Worm (Caenorhabditis elegans) whole organism, young adult: ENCODE data around the gene F25E5.8.
A peak's percentile ranks its signal among the peaks of the same experiment; 100 is the strongest.

Source experiments
- C17E4.6 ChIP-seq: fragments of 200-800 bp; sonication (Bioruptor generic); IDR thresholded peaks from 2 replicates; pipeline ENCODE4 v1.3.6; 2022; ENCODE audit warnings: missing genetic modification reagents, missing genetic modification characterization, missing compliant biosample characterization
- F22D6.2 ChIP-seq: sonication (generic microtip); optimal IDR thresholded peaks from 2 replicates; lab custom pipeline; 2016; ENCODE audit warnings: mild to moderate bottlenecking, missing genetic modification characterization, missing compliant biosample characterization
- F33H1.4 ChIP-seq: fragments of 200-800 bp; sonication (Bioruptor generic); IDR thresholded peaks from 2 replicates; pipeline ENCODE4 v1.3.6; 2022; ENCODE audit warnings: missing genetic modification reagents, missing genetic modification characterization, missing compliant biosample characterization
- F57A8.1 ChIP-seq: fragments of 200-800 bp; sonication (Bioruptor generic); optimal IDR thresholded peaks from 2 replicates; lab custom pipeline; 2018; ENCODE audit warnings: mild to moderate bottlenecking, missing genetic modification characterization, moderate library complexity, missing compliant biosample characterization
- Y53F4B.3 ChIP-seq: fragments of 200-800 bp; sonication (Bioruptor generic); IDR thresholded peaks from 2 replicates; pipeline ENCODE4 v1.3.6; 2022; ENCODE audit warnings: missing genetic modification reagents, missing genetic modification characterization, missing compliant biosample characterization
- Y56A3A.18 ChIP-seq: fragments of 200-800 bp; sonication (Bioruptor generic); IDR thresholded peaks from 2 replicates; pipeline ENCODE4 v1.3.6; 2022; ENCODE audit warnings: missing genetic modification reagents, missing genetic modification characterization, missing compliant biosample characterization
- Y95B8A.8 ChIP-seq: fragments of 200-800 bp; sonication (Bioruptor generic); IDR thresholded peaks from 2 replicates; pipeline ENCODE4 v1.3.6; 2022; ENCODE audit warnings: missing genetic modification reagents, missing genetic modification characterization, missing compliant biosample characterization
- ama-1 ChIP-seq, 3 experiments: fragments of 150-350 bp in 1 of 3; sonication (generic microtip) in 2 of 3; optimal IDR thresholded peaks; 2 replicates each; lab custom pipeline; 2014 to 2018; ENCODE audit warnings: missing biosample characterization in 2 of 3, missing genetic modification characterization in 2 of 3, missing genetic modification reagents in 2 of 3
- athp-1 ChIP-seq: sonication (generic microtip); optimal IDR thresholded peaks from 2 replicates; lab custom pipeline; 2017; ENCODE audit warnings: mild to moderate bottlenecking, missing genetic modification characterization, missing compliant biosample characterization
- bed-2 ChIP-seq: fragments of 200-800 bp; sonication (Bioruptor generic); IDR thresholded peaks from 2 replicates; pipeline ENCODE4 v1.3.6; 2022; ENCODE audit warnings: missing genetic modification reagents, missing genetic modification characterization, missing compliant biosample characterization
- ccch-3 ChIP-seq: fragments of 200-800 bp; sonication (Bioruptor generic); optimal IDR thresholded peaks from 2 replicates; lab custom pipeline; 2018; ENCODE audit warnings: mild to moderate bottlenecking, missing genetic modification characterization, missing compliant biosample characterization
- cebp-2 ChIP-seq: fragments of 200-800 bp; sonication (Bioruptor generic); IDR thresholded peaks from 2 replicates; pipeline ENCODE4 v1.3.6; 2022; ENCODE audit warnings: missing genetic modification characterization, missing compliant biosample characterization
- ceh-100 ChIP-seq: fragments of 200-800 bp; sonication (Bioruptor generic); IDR thresholded peaks from 2 replicates; pipeline ENCODE4 v1.3.6; 2022; ENCODE audit warnings: missing genetic modification reagents, missing genetic modification characterization, missing compliant biosample characterization
- ceh-27 ChIP-seq: fragments of 200-800 bp; sonication (Bioruptor generic); optimal IDR thresholded peaks from 2 replicates; lab custom pipeline; 2018; ENCODE audit warnings: mild to moderate bottlenecking, missing genetic modification characterization, moderate library complexity, missing compliant biosample characterization
- chd-7 ChIP-seq: sonication (generic microtip); optimal IDR thresholded peaks from 2 replicates; lab custom pipeline; 2016; ENCODE audit warnings: mild to moderate bottlenecking, missing genetic modification characterization, moderate library complexity, missing compliant biosample characterization
- dpff-1 ChIP-seq: sonication (generic microtip); optimal IDR thresholded peaks from 2 replicates; lab custom pipeline; 2017; ENCODE audit warnings: mild to moderate bottlenecking, missing genetic modification characterization, missing compliant biosample characterization
- dpl-1 ChIP-seq: fragments of 150-350 bp; optimal IDR thresholded peaks from 2 replicates; lab custom pipeline; 2014; ENCODE audit warnings: missing biosample characterization, missing genetic modification reagents, missing genetic modification characterization
- egl-44 ChIP-seq: fragments of 200-800 bp; sonication (Bioruptor generic); IDR thresholded peaks from 2 replicates; pipeline ENCODE4 v1.3.6; 2022; ENCODE audit warnings: missing genetic modification reagents, missing genetic modification characterization, missing compliant biosample characterization
- ekl-4 ChIP-seq: fragments of 200-800 bp; sonication (Bioruptor generic); IDR thresholded peaks from 2 replicates; pipeline ENCODE4 v1.3.6; 2022; ENCODE audit warnings: missing genetic modification reagents, missing genetic modification characterization, missing compliant biosample characterization
- hlh-26 ChIP-seq: fragments of 200-800 bp; sonication (Bioruptor generic); conservative IDR thresholded peaks from 2 replicates; pipeline ENCODE4 v1.3.6; 2022; ENCODE audit warnings: missing genetic modification reagents, missing genetic modification characterization, missing compliant biosample characterization
- hrde-1 ChIP-seq: sonication (generic microtip); optimal IDR thresholded peaks from 2 replicates; lab custom pipeline; 2016; ENCODE audit warnings: missing genetic modification characterization, mild to moderate bottlenecking, missing compliant biosample characterization, moderate library complexity, missing genotype, missing genetic modification reagents, borderline replicate concordance
- hsf-1 ChIP-seq: fragments of 200-800 bp; sonication (Bioruptor generic); IDR thresholded peaks from 2 replicates; pipeline ENCODE4 v1.3.6; 2022; ENCODE audit warnings: missing genetic modification reagents, missing genetic modification characterization, missing compliant biosample characterization
- lag-1 ChIP-seq: fragments of 200-800 bp; sonication (Bioruptor generic); IDR thresholded peaks from 2 replicates; pipeline ENCODE4 v1.3.6; 2022; ENCODE audit warnings: missing genetic modification reagents, missing genetic modification characterization, missing compliant biosample characterization
- lin-40 ChIP-seq: sonication (generic microtip); optimal IDR thresholded peaks from 2 replicates; lab custom pipeline; 2016; ENCODE audit warnings: missing genetic modification characterization, mild to moderate bottlenecking, missing compliant biosample characterization, missing genotype, missing genetic modification reagents
- madf-6 ChIP-seq: fragments of 200-800 bp; sonication (Bioruptor generic); IDR thresholded peaks from 2 replicates; pipeline ENCODE4 v1.3.6; 2022; ENCODE audit warnings: missing genetic modification reagents, missing genetic modification characterization, missing compliant biosample characterization
- mxl-1 ChIP-seq: sonication (generic microtip); optimal IDR thresholded peaks from 2 replicates; lab custom pipeline; 2016; ENCODE audit warnings: missing genetic modification characterization, missing compliant biosample characterization
- nhr-120 ChIP-seq: fragments of 200-800 bp; sonication (Bioruptor generic); IDR thresholded peaks from 2 replicates; pipeline ENCODE4 v1.3.6; 2022; ENCODE audit warnings: missing genetic modification characterization, missing compliant biosample characterization
- pbrm-1 ChIP-seq: fragments of 200-800 bp; sonication (Bioruptor generic); IDR thresholded peaks from 2 replicates; pipeline ENCODE4 v1.3.6; 2022; ENCODE audit warnings: missing genetic modification reagents, missing genetic modification characterization, missing compliant biosample characterization
- rcor-1 ChIP-seq: fragments of 200-800 bp; sonication (Bioruptor generic); IDR thresholded peaks from 2 replicates; pipeline ENCODE4 v1.3.6; 2022; ENCODE audit warnings: missing genetic modification reagents, missing genetic modification characterization, missing compliant biosample characterization
- sea-2 ChIP-seq: fragments of 200-800 bp; sonication (Bioruptor generic); IDR thresholded peaks from 2 replicates; pipeline ENCODE4 v1.3.6; 2022; ENCODE audit warnings: missing genetic modification characterization, missing compliant biosample characterization
- xnd-1 ChIP-seq: sonication (generic microtip); optimal IDR thresholded peaks from 2 replicates; lab custom pipeline; 2016; ENCODE audit warnings: missing genotype, missing genetic modification reagents, missing genetic modification characterization, missing compliant biosample characterization
- zim-3 ChIP-seq: sonication (generic microtip); optimal IDR thresholded peaks from 2 replicates; lab custom pipeline; 2017; ENCODE audit warnings: mild to moderate bottlenecking, missing genetic modification characterization, moderate library complexity, missing compliant biosample characterization
- ztf-3 ChIP-seq: fragments of 200-800 bp; sonication (Bioruptor generic); optimal IDR thresholded peaks from 2 replicates; lab custom pipeline; 2018; ENCODE audit warnings: mild to moderate bottlenecking, missing genetic modification characterization, missing compliant biosample characterization

Gene F25E5.8

DNA sequence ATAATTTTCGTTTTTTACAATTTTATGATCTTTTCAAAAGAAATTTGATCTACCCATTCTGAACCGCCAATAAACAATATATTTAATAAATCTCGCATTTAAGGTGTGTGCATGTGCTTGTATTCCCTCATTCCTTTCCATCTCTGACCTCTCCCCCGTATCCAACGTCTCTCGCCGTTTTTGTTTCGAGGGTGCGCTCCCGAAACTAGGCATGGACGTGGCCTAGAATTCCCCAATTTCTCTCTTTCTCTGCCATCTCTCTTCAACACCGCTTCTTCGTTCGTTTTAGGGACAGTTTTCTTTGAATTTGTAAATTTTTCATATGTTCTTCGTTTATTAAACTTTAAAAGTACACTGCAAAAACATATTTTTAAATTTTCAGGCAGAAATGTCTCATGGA, 29.8 kb downstream of the F25E5.8 start, which contains the start of gene F25E5.1 (continued):
- no peak for TF ChIP-seq lin-40 (tag; lab: Kevin White, UChicago)
- TF ChIP-seq ceh-27 (GFP tag; lab: Kevin White, UChicago): peak; percentile 65
- no peak for TF ChIP-seq F22D6.2 (tag; lab: Kevin White, UChicago)
- TF ChIP-seq Y95B8A.8 (GFP tag; lab: Robert Waterston, UW): no peak
- TF ChIP-seq dpff-1 (tag; lab: Kevin White, UChicago): no peak
- peak; percentile 15 for TF ChIP-seq xnd-1 (tag; lab: Kevin White, UChicago)
- no peak for TF ChIP-seq lag-1
- 0 out of 2 replicates have a peak, but pooled peaks have one; percentile 67 for TF ChIP-seq bed-2
- TF ChIP-seq ekl-4 (GFP tag; lab: Robert Waterston, UW): 0 out of 2 replicates have a peak, but pooled peaks have one; percentile 27
- no peak for TF ChIP-seq F33H1.4 (GFP tag; lab: Robert Waterston, UW)
- peak; percentile 68; the same call in 1 of the 2 replicates for TF ChIP-seq pbrm-1 (GFP tag; lab: Robert Waterston, UW)
- no peak for TF ChIP-seq ccch-3 (GFP tag; lab: Kevin White, UChicago)

DNA sequence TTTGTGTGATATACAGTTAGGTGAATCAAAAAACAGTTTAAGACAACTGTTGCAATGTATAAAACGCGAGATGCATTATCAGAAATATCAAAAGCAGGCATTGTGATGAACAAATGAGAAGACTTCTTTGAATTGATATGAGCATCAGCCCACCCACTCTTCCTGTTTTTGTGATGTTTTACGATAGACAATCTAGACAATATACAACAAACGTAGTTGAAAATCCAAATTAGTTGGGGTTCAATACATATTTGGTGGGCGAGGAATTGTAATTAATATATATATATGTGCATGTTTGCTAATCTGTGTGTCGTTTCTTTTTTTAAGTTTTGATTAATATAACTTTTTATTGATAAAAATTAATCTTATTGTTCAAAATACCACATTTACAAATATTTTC, 37.1 kb downstream of the F25E5.8 start, which contains the start of gene str-28:
TSS of gene str-28 (minus strand) at position 101 of the 400 bp plus-strand sequence.
- TF ChIP-seq sea-2 (GFP tag; lab: Robert Waterston, UW): no peak
- TF ChIP-seq egl-44 (GFP tag; lab: Robert Waterston, UW): no peak

ce11 chrV:7476766-7477165, 41.0 kb downstream of the F25E5.8 start, which contains the start of gene srh-125:
Gene srh-125, minus strand, starts transcription at chrV:7476866.
- TF ChIP-seq ceh-100 (GFP tag; lab: Robert Waterston, UW): no peak
- no peak for TF ChIP-seq F33H1.4 (GFP tag; lab: Robert Waterston, UW)
- TF ChIP-seq hsf-1 (GFP tag; lab: Robert Waterston, UW): no peak
- TF ChIP-seq, all 124 proteins: peak for 0

DNA sequence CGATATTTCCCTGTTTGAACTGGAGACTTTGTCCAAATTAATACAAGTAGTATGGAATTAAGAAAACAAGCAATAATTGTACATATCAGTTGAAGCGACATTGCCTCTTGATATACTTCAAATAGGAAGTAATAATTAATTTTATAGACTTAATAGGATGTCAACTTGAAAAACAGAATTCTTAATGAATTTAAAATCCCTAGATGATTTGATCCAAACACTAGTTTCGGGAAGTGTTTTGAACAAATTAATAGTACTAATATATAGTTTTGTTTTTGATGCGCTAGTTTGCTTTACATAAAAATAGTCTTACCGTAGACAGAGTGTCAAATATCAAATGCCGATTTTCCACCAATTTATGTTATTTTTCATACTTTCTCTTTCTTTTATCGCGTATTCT, 42.7 kb downstream of the F25E5.8 start, which contains the start of gene str-190:
TSS of gene str-190 (minus strand) at position 101 of the 400 bp plus-strand sequence.
- no peak for TF ChIP-seq mxl-1 (tag; lab: Kevin White, UChicago)
- TF ChIP-seq ztf-3 (GFP tag; lab: Kevin White, UChicago): no peak
- TF ChIP-seq nhr-120 (GFP tag; lab: Robert Waterston, UW): no peak
- TF ChIP-seq Y56A3A.18 (GFP tag; lab: Robert Waterston, UW): no peak
- TF ChIP-seq cebp-2: no peak
- TF ChIP-seq hrde-1: no peak
- no peak for TF ChIP-seq dpl-1 (GFP tag; lab: Kevin White, UChicago)
- no peak for TF ChIP-seq madf-6
- TF ChIP-seq athp-1 (tag; lab: Kevin White, UChicago): no peak
- TF ChIP-seq hlh-26 (GFP tag; lab: Robert Waterston, UW): no peak
- no peak for TF ChIP-seq C17E4.6 (GFP tag; lab: Robert Waterston, UW)
- TF ChIP-seq F57A8.1 (GFP tag; lab: Kevin White, UChicago): no peak
- no peak for TF ChIP-seq Y53F4B.3 (GFP tag; lab: Robert Waterston, UW)
- no peak for TF ChIP-seq ama-1 (optimal IDR thresholded peaks at IDR 0.05; lab: Kevin White, UChicago)
- TF ChIP-seq ama-1 (GFP tag; optimal IDR thresholded peaks at IDR 0.05; lab: Kevin White, UChicago): no peak
- TF ChIP-seq chd-7 (tag; lab: Kevin White, UChicago): no peak
- TF ChIP-seq zim-3 (tag; lab: Kevin White, UChicago): no peak
- no peak for TF ChIP-seq rcor-1 (GFP tag; lab: Robert Waterston, UW)
